Fruit fly (Drosophila melanogaster) whole organism, adult: ENCODE data around the gene upd1.

Source experiments
- CG33017 ChIP-seq: fragments of 200-800 bp; sonication (Bioruptor generic); optimal IDR thresholded peaks from 2 replicates; lab custom pipeline; 2018; ENCODE audit warnings: missing biosample characterization, mild to moderate bottlenecking, missing genetic modification characterization, moderate library complexity
- CG5204 ChIP-seq: fragments of 200-800 bp; sonication (Bioruptor generic); optimal IDR thresholded peaks from 2 replicates; lab custom pipeline; 2016; ENCODE audit warnings: missing biosample characterization, missing genetic modification characterization
- CG7101 ChIP-seq: fragments of 200-800 bp; sonication (Bioruptor generic); optimal IDR thresholded peaks from 2 replicates; lab custom pipeline; 2018; ENCODE audit warnings: missing biosample characterization, mild to moderate bottlenecking, missing genetic modification characterization, moderate library complexity
- Mnt ChIP-seq: fragments of 200-800 bp; sonication (Bioruptor generic); optimal IDR thresholded peaks from 2 replicates; lab custom pipeline; 2016; ENCODE audit warnings: missing biosample characterization, mild to moderate bottlenecking, missing genetic modification characterization
- cic ChIP-seq: fragments of 200-800 bp; sonication (Bioruptor generic); optimal IDR thresholded peaks from 2 replicates; lab custom pipeline; 2017; ENCODE audit warnings: missing biosample characterization, mild to moderate bottlenecking, missing genetic modification characterization, moderate library complexity
- cnc ChIP-seq, 2 experiments: fragments of >200 bp; optimal IDR thresholded peaks; 2 replicates each; lab custom pipeline; 2017
- kay ChIP-seq: fragments of 200-800 bp; sonication (Bioruptor generic); peaks from one replicate; lab custom pipeline; 2016; ENCODE audit warnings: missing biosample characterization, missing genetic modification characterization, borderline replicate concordance
- tj ChIP-seq: fragments of 200-800 bp; sonication (Bioruptor generic); optimal IDR thresholded peaks from 3 replicates; lab custom pipeline; 2017; ENCODE audit warnings: missing biosample characterization, mild to moderate bottlenecking, missing genetic modification characterization, moderate library complexity

- TF ChIP-seq kay (no peak), CG5204 (GFP tag; lab: Kevin White, UChicago) (no peak), CG33017 (tag; lab: Kevin White, UChicago) (no peak), Mnt (no peak), cnc (optimal IDR thresholded peaks at IDR 0.05; lab: Kevin White, UChicago) (no peak), tj (no peak), CG7101 (tag; lab: Kevin White, UChicago) (no peak), cic (no peak)
These were observed 42.2 kb downstream of the upd1 start for dm6 chrX:18266846-18267245.
